Fruit fly (Drosophila melanogaster) whole organism, embryonic: ENCODE data around the gene CG42764.

Source experiments
- Atf6 ChIP-seq: fragments of 200-800 bp; sonication (Bioruptor generic); IDR thresholded peaks from 2 replicates; pipeline ENCODE4 v1.3.6; 2022; ENCODE audit warnings: missing biosample characterization, missing genetic modification characterization
- CG10654 ChIP-seq: fragments of 200-800 bp; sonication (Bioruptor generic); optimal IDR thresholded peaks from 2 replicates; lab custom pipeline; 2016; ENCODE audit warnings: missing biosample characterization, missing genetic modification characterization
- CG12744 ChIP-seq: fragments of 200-800 bp; sonication (Bioruptor generic); optimal IDR thresholded peaks from 2 replicates; lab custom pipeline; 2016; ENCODE audit warnings: missing biosample characterization, missing genetic modification characterization
- CG13296 ChIP-seq: fragments of 200-800 bp; sonication (Bioruptor generic); optimal IDR thresholded peaks from 3 replicates; lab custom pipeline; 2018; ENCODE audit warnings: missing biosample characterization, mild to moderate bottlenecking, missing genetic modification characterization
- CG17385 ChIP-seq: fragments of 200-800 bp; sonication (Bioruptor generic); optimal IDR thresholded peaks from 3 replicates; lab custom pipeline; 2018; ENCODE audit warnings: missing biosample characterization, mild to moderate bottlenecking, missing genetic modification characterization
- CG1792 ChIP-seq: fragments of 200-800 bp; sonication (Bioruptor generic); optimal IDR thresholded peaks from 2 replicates; lab custom pipeline; 2016; ENCODE audit warnings: missing biosample characterization, missing genetic modification characterization
- CG18476 ChIP-seq: fragments of 200-800 bp; sonication (Bioruptor generic); optimal IDR thresholded peaks from 2 replicates; lab custom pipeline; 2016; ENCODE audit warnings: missing biosample characterization, mild to moderate bottlenecking, missing genetic modification characterization
- CG2129 ChIP-seq: fragments of 200-800 bp; sonication (Bioruptor generic); IDR thresholded peaks from 2 replicates; pipeline ENCODE4 v1.3.6; 2022; ENCODE audit warnings: missing biosample characterization, missing genetic modification characterization; ENCODE audit not compliant: partially characterized antibody
- CG34422 ChIP-seq: fragments of 200-800 bp; sonication (Bioruptor generic); IDR thresholded peaks from 3 replicates; pipeline ENCODE4 v1.3.6; 2022; ENCODE audit warnings: missing biosample characterization, missing genetic modification characterization
- CG4404 ChIP-seq: fragments of 200-800 bp; sonication (Bioruptor generic); IDR thresholded peaks from 2 replicates; pipeline ENCODE4 v1.3.6; 2022; ENCODE audit warnings: missing biosample characterization, missing genetic modification characterization
- CG6765 ChIP-seq: fragments of 200-800 bp; sonication (Bioruptor generic); optimal IDR thresholded peaks from 3 replicates; lab custom pipeline; 2017; ENCODE audit warnings: missing biosample characterization, mild to moderate bottlenecking, missing genetic modification characterization
- CG8281 ChIP-seq: fragments of 200-800 bp; sonication (Bioruptor generic); optimal IDR thresholded peaks from 2 replicates; lab custom pipeline; 2018; ENCODE audit warnings: missing biosample characterization, mild to moderate bottlenecking, missing genetic modification characterization, moderate library complexity
- CG8924 ChIP-seq: fragments of 200-800 bp; optimal IDR thresholded peaks from 3 replicates; lab custom pipeline; 2019; ENCODE audit warnings: missing biosample characterization, mild to moderate bottlenecking, missing genetic modification characterization, moderate library complexity
- CG9727 ChIP-seq: fragments of 200-800 bp; sonication (Bioruptor generic); optimal IDR thresholded peaks from 3 replicates; lab custom pipeline; 2017; ENCODE audit warnings: missing biosample characterization, mild to moderate bottlenecking, missing genetic modification characterization
- Chrac-16 ChIP-seq: fragments of 200-800 bp; sonication (Bioruptor generic); optimal IDR thresholded peaks from 3 replicates; lab custom pipeline; 2016; ENCODE audit warnings: missing biosample characterization, missing genetic modification characterization
- D19A ChIP-seq: fragments of 200-800 bp; optimal IDR thresholded peaks from 3 replicates; lab custom pipeline; 2019; ENCODE audit warnings: missing biosample characterization, mild to moderate bottlenecking, missing genetic modification characterization, moderate library complexity
- Doc3 ChIP-seq: fragments of 200-800 bp; sonication (Bioruptor generic); IDR thresholded peaks from 3 replicates; pipeline ENCODE4 v1.3.6; 2022; ENCODE audit warnings: missing biosample characterization, missing genetic modification characterization; ENCODE audit not compliant: partially characterized antibody
- Dp ChIP-seq: fragments of 200-800 bp; sonication (Bioruptor generic); optimal IDR thresholded peaks from 2 replicates; lab custom pipeline; 2018; ENCODE audit warnings: missing biosample characterization, mild to moderate bottlenecking, missing genetic modification characterization, moderate library complexity
- Ets65A ChIP-seq: fragments of 200-800 bp; sonication (Bioruptor generic); peaks from one replicate; lab custom pipeline; 2016; ENCODE audit warnings: missing biosample characterization, missing genetic modification characterization
- Fer1 ChIP-seq: fragments of 200-800 bp; sonication (Bioruptor generic); optimal IDR thresholded peaks from 2 replicates; lab custom pipeline; 2017; ENCODE audit warnings: missing biosample characterization, mild to moderate bottlenecking, missing genetic modification characterization
- GATAe ChIP-seq: fragments of 200-800 bp; sonication (Bioruptor generic); conservative IDR thresholded peaks from 2 replicates; pipeline ENCODE4 v1.3.6; 2022; ENCODE audit warnings: missing biosample characterization, missing genetic modification characterization
- H15 ChIP-seq: fragments of 200-800 bp; sonication (Bioruptor generic); IDR thresholded peaks from 3 replicates; pipeline ENCODE4 v1.3.6; 2022; ENCODE audit warnings: missing biosample characterization, missing genetic modification characterization
- HLH4C ChIP-seq: fragments of 200-800 bp; sonication (Bioruptor generic); IDR thresholded peaks from 3 replicates; pipeline ENCODE4 v1.3.6; 2022; ENCODE audit warnings: missing biosample characterization, missing genetic modification characterization; ENCODE audit not compliant: partially characterized antibody
- HmgD ChIP-seq: fragments of 200-800 bp; sonication (Bioruptor generic); optimal IDR thresholded peaks from 3 replicates; lab custom pipeline; 2016; ENCODE audit warnings: missing biosample characterization, missing genetic modification characterization
- MBD-R2 ChIP-seq: fragments of 200-800 bp; sonication (Bioruptor generic); IDR thresholded peaks from 2 replicates; pipeline ENCODE4 v1.3.6; 2022; ENCODE audit warnings: missing biosample characterization, missing genetic modification characterization
- Max ChIP-seq: fragments of 200-800 bp; sonication (Bioruptor generic); optimal IDR thresholded peaks from 2 replicates; lab custom pipeline; 2016; ENCODE audit warnings: missing biosample characterization, mild to moderate bottlenecking, missing genetic modification characterization
- Nf-YB ChIP-seq: fragments of 200-800 bp; sonication (Bioruptor generic); optimal IDR thresholded peaks from 3 replicates; lab custom pipeline; 2019; ENCODE audit warnings: missing biosample characterization, mild to moderate bottlenecking, missing genetic modification characterization, moderate library complexity
- Optix ChIP-seq: fragments of 200-800 bp; sonication (Bioruptor generic); IDR thresholded peaks from 3 replicates; pipeline ENCODE4 v1.3.6; 2022; ENCODE audit warnings: missing biosample characterization, missing genetic modification characterization
- Sin3A ChIP-seq: fragments of >200 bp; optimal IDR thresholded peaks from 2 replicates; lab custom pipeline; 2018
- Xbp1 ChIP-seq: fragments of 200-800 bp; sonication (Bioruptor generic); optimal IDR thresholded peaks from 3 replicates; lab custom pipeline; 2016; ENCODE audit warnings: missing biosample characterization, mild to moderate bottlenecking, missing genetic modification characterization
- abd-A ChIP-seq: fragments of 200-800 bp; sonication (Bioruptor generic); optimal IDR thresholded peaks from 3 replicates; lab custom pipeline; 2019; ENCODE audit warnings: missing biosample characterization, mild to moderate bottlenecking, missing genetic modification characterization, moderate library complexity
- ac ChIP-seq: fragments of 200-800 bp; sonication (Bioruptor generic); optimal IDR thresholded peaks from 3 replicates; lab custom pipeline; 2017; ENCODE audit warnings: missing biosample characterization, mild to moderate bottlenecking, missing genetic modification characterization
- al ChIP-seq: fragments of 200-800 bp; sonication (Bioruptor generic); IDR thresholded peaks from 2 replicates; pipeline ENCODE4 v1.3.6; 2022; ENCODE audit warnings: missing biosample characterization, missing genetic modification characterization
- ase ChIP-seq: fragments of 200-800 bp; sonication (Bioruptor generic); IDR thresholded peaks from 3 replicates; pipeline ENCODE4 v1.3.6; 2022; ENCODE audit warnings: missing biosample characterization, missing genetic modification characterization
- cato ChIP-seq: fragments of 200-800 bp; sonication (Bioruptor generic); optimal IDR thresholded peaks from 2 replicates; lab custom pipeline; 2016; ENCODE audit warnings: missing biosample characterization, missing genetic modification characterization, borderline replicate concordance
- chm ChIP-seq: fragments of 200-800 bp; sonication (Bioruptor generic); IDR thresholded peaks from 2 replicates; pipeline ENCODE4 v1.3.6; 2022; ENCODE audit warnings: missing biosample characterization, missing genetic modification characterization
- exex ChIP-seq: fragments of 200-800 bp; sonication (Bioruptor generic); optimal IDR thresholded peaks from 4 replicates; lab custom pipeline; 2018; ENCODE audit warnings: missing biosample characterization, mild to moderate bottlenecking, missing genetic modification characterization, moderate library complexity
- eyg ChIP-seq: fragments of 200-800 bp; sonication (Bioruptor generic); optimal IDR thresholded peaks from 3 replicates; lab custom pipeline; 2016; ENCODE audit warnings: missing biosample characterization, missing genetic modification characterization
- gcm ChIP-seq: fragments of 200-800 bp; sonication (Bioruptor generic); optimal IDR thresholded peaks from 2 replicates; lab custom pipeline; 2019; ENCODE audit warnings: missing biosample characterization, mild to moderate bottlenecking, missing genetic modification characterization, moderate library complexity
- klu ChIP-seq: fragments of 200-800 bp; sonication (Bioruptor generic); IDR thresholded peaks from 2 replicates; pipeline ENCODE4 v1.3.6; 2022; ENCODE audit warnings: missing biosample characterization, missing genetic modification characterization
- onecut ChIP-seq: fragments of 200-800 bp; sonication (Bioruptor generic); IDR thresholded peaks from 2 replicates; pipeline ENCODE4 v1.3.6; 2022; ENCODE audit warnings: missing biosample characterization, missing genetic modification characterization
- org-1 ChIP-seq: fragments of 200-800 bp; sonication (Bioruptor generic); optimal IDR thresholded peaks from 2 replicates; lab custom pipeline; 2017; ENCODE audit warnings: missing biosample characterization, missing genetic modification characterization
- pan ChIP-seq, 4 experiments: fragments of >200 bp in 3 of 4; fragments of 200-800 bp in 1 of 4; sonication (Bioruptor generic) in 1 of 4; optimal IDR thresholded peaks in 3 of 4; IDR thresholded peaks in 1 of 4; 2 replicates each; pipeline versions ENCODE4 v1.3.6 to Lab custom; 2017 to 2022; ENCODE audit warnings: missing biosample characterization in 2 of 4, missing genetic modification characterization in 2 of 4, mixed read lengths in 1 of 4
- sc ChIP-seq, 3 experiments: fragments of >200 bp in 2 of 3; fragments of 200-800 bp in 1 of 3; sonication (Bioruptor generic) in 1 of 3; optimal IDR thresholded peaks; 2 replicates in 2 of 3; 3 replicates in 1 of 3; lab custom pipeline; 2017; ENCODE audit warnings: mild to moderate bottlenecking in 1 of 3, missing biosample characterization in 1 of 3, missing genetic modification characterization in 1 of 3, missing genetic modification reagents in 1 of 3
- sim ChIP-seq: fragments of 200-800 bp; sonication (Bioruptor generic); IDR thresholded peaks from 2 replicates; pipeline ENCODE4 v1.3.6; 2022; ENCODE audit warnings: missing biosample characterization, missing genetic modification characterization
- sqz ChIP-seq: fragments of 200-800 bp; sonication (Bioruptor generic); optimal IDR thresholded peaks from 3 replicates; lab custom pipeline; 2018; ENCODE audit warnings: missing biosample characterization, mild to moderate bottlenecking, missing genetic modification characterization
- stwl ChIP-seq: fragments of 200-800 bp; sonication (Bioruptor generic); optimal IDR thresholded peaks from 3 replicates; lab custom pipeline; 2018; ENCODE audit warnings: missing biosample characterization, mild to moderate bottlenecking, missing genetic modification characterization, moderate library complexity
- vvl ChIP-seq: fragments of 200-800 bp; sonication (Bioruptor generic); IDR thresholded peaks from 2 replicates; pipeline ENCODE4 v1.3.6; 2022; ENCODE audit warnings: missing biosample characterization, missing genetic modification characterization
- zfh2 ChIP-seq: fragments of 200-800 bp; sonication (Bioruptor generic); optimal IDR thresholded peaks from 2 replicates; lab custom pipeline; 2016; ENCODE audit warnings: missing biosample characterization, missing genetic modification characterization

CG42764 gene

DNA sequence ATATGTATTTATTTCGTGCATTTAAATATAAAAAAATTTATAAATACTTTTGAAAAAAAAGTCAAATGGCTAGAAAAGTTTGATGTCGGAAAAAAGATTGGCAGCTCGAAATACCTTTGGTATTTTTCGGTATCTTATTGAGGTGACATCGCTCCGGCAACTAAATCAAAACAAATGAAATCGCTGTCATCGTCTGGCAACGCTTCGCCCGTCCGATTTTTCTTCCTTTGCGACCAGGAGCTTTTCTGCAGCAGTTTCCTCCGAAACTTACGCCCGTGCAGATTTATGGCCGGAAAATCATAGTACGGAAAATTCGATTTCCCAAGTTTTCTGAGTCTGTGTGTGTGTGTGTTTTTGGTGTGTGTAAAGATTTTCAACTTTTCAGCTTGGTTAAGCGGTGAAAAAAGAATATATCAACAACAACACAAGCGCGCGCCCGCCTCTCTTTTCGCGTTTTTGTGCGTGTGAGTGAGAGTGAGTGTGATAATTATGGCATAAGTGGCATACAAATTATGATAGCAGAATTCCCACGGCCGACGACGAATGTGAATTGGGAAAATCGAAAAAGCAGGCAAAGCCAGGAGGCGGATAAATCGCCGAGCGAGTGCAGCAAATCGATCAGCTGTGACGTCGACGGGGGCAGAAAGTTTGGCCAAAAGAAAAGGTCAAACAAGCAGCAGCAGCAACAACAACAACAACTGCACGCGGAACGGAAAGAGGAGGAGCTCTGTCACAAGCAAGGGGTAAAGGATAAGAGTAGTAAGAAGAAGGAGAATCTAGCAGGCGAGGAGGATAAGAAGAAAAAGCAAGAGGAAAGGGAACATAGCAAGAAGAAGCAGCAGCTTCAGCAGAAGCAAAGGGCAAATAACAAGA is 31.5 kb upstream of the CG42764 start, which contains the start of gene CG32425 (continued):
- TF ChIP-seq exex (tag; lab: Kevin White, UChicago): peak; percentile 80
- no peak for TF ChIP-seq Optix (GFP tag; lab: Robert Waterston, UW)
- peak; percentile 62 for TF ChIP-seq MBD-R2 (GFP tag; lab: Robert Waterston, UW)
- TF ChIP-seq ac: no peak
- TF ChIP-seq stwl (tag; lab: Kevin White, UChicago): peak; percentile 81
- no peak for TF ChIP-seq klu (GFP tag; lab: Robert Waterston, UW)
- no peak for TF ChIP-seq Nf-YB (GFP tag; lab: Kevin White, UChicago)
- no peak for TF ChIP-seq D19A
- no peak for TF ChIP-seq Max (GFP tag; lab: Kevin White, UChicago)
- TF ChIP-seq sim (GFP tag; lab: Robert Waterston, UW): no peak
- TF ChIP-seq CG8924: no peak
- TF ChIP-seq CG9727 (GFP tag; lab: Kevin White, UChicago): no peak
- TF ChIP-seq sc (optimal IDR thresholded peaks at IDR 0.05; lab: Kevin White, UChicago): no peak
- no peak for TF ChIP-seq sc (GFP tag; optimal IDR thresholded peaks at IDR 0.05; lab: Kevin White, UChicago)
- TF ChIP-seq onecut (GFP tag; lab: Robert Waterston, UW): 0 out of 2 replicates have a peak, but pooled peaks have one; percentile 27
- peak; percentile 37 for TF ChIP-seq Fer1
- TF ChIP-seq Sin3A (lab: Kevin White, UChicago): no peak
- TF ChIP-seq HLH4C: no peak
- no peak for TF ChIP-seq CG6765
- no peak for TF ChIP-seq pan (optimal IDR thresholded peaks at IDR 0.05; lab: Kevin White, UChicago)
- TF ChIP-seq pan (GFP tag; optimal IDR thresholded peaks at IDR 0.05 in 1 of 2, IDR thresholded peaks at IDR 0.05 in 1 of 2): no peak
- no peak for TF ChIP-seq eyg (GFP tag; lab: Kevin White, UChicago)
- TF ChIP-seq CG12744 (GFP tag; lab: Kevin White, UChicago): no peak
- TF ChIP-seq Xbp1: peak; percentile 1
- 0 out of 3 replicates have a peak, but pooled peaks have one; percentile 12 for TF ChIP-seq ase (GFP tag; lab: Robert Waterston, UW)
- no peak; the same call in 1 of the 2 replicates for TF ChIP-seq vvl (GFP tag; lab: Robert Waterston, UW)
- no peak for TF ChIP-seq HmgD (GFP tag; lab: Kevin White, UChicago)
- no peak for TF ChIP-seq Atf6
- no peak for TF ChIP-seq al
- TF ChIP-seq CG1792 (GFP tag; lab: Kevin White, UChicago): no peak
- TF ChIP-seq CG4404 (GFP tag; lab: Robert Waterston, UW): no peak
- peak; percentile 84 for TF ChIP-seq Ets65A (GFP tag; lab: Kevin White, UChicago)
- TF ChIP-seq zfh2 (GFP tag; lab: Kevin White, UChicago): no peak
- TF ChIP-seq GATAe: no peak
- TF ChIP-seq sqz: no peak
- TF ChIP-seq org-1 (GFP tag; lab: Kevin White, UChicago): no peak
- TF ChIP-seq Chrac-16 (GFP tag; lab: Kevin White, UChicago): no peak
- TF ChIP-seq gcm (GFP tag; lab: Kevin White, UChicago): no peak
- TF ChIP-seq abd-A (tag; lab: Kevin White, UChicago): no peak
- TF ChIP-seq CG13296: peak; percentile 6
- peak; percentile 3 for TF ChIP-seq CG8281 (tag; lab: Kevin White, UChicago)
- TF ChIP-seq H15: no peak
- peak; percentile 44 for TF ChIP-seq Dp (GFP tag; lab: Kevin White, UChicago)
- TF ChIP-seq CG10654 (GFP tag; lab: Kevin White, UChicago): peak; percentile 8
- no peak for TF ChIP-seq Doc3
- no peak for TF ChIP-seq chm (GFP tag; lab: Robert Waterston, UW)
- TF ChIP-seq cato (GFP tag; lab: Kevin White, UChicago): no peak
- peak; percentile 75 for TF ChIP-seq CG17385 (GFP tag; lab: Kevin White, UChicago)
- peak; percentile 55; the same call in 2 of the 3 replicates for TF ChIP-seq CG34422
- no peak for TF ChIP-seq CG2129 (GFP tag; lab: Robert Waterston, UW)
- no peak for TF ChIP-seq CG18476
